Worm (Caenorhabditis elegans) whole organism, L1 larva: ENCODE data around the gene mcat-1.
A peak's percentile ranks its signal among the peaks of the same experiment; 100 is the strongest.
"Not testable (repeated sequence)": the region's sequence is repeated elsewhere in the genome, so short reads cannot be mapped to it uniquely, and the experiment has no call there.

ENCODE experiments used
- C04F5.9 ChIP-seq: sonication (generic microtip); optimal IDR thresholded peaks from 2 replicates; lab custom pipeline; 2016; ENCODE audit warnings: missing genetic modification characterization, missing compliant biosample characterization
- C16A3.4 ChIP-seq: fragments of 150-350 bp; optimal IDR thresholded peaks from 2 replicates; lab custom pipeline; 2014; ENCODE audit warnings: missing biosample characterization, missing genetic modification characterization
- C34B4.2 ChIP-seq: sonication (generic microtip); optimal IDR thresholded peaks from 2 replicates; lab custom pipeline; 2017; ENCODE audit warnings: mild to moderate bottlenecking, missing genetic modification characterization, missing compliant biosample characterization
- aha-1 ChIP-seq: fragments of 150-350 bp; optimal IDR thresholded peaks from 2 replicates; lab custom pipeline; 2014; ENCODE audit warnings: missing biosample characterization, missing genetic modification characterization
- ama-1 ChIP-seq: fragments of 150-350 bp; optimal IDR thresholded peaks from 2 replicates; lab custom pipeline; 2014
- ceh-63 ChIP-seq: fragments of 200-800 bp; sonication (Bioruptor generic); optimal IDR thresholded peaks from 2 replicates; lab custom pipeline; 2018; ENCODE audit warnings: mild to moderate bottlenecking, missing genetic modification characterization, missing compliant biosample characterization
- ceh-82 ChIP-seq, 3 experiments: fragments of 150-350 bp in 1 of 3; sonication (generic microtip) in 2 of 3; optimal IDR thresholded peaks; 2 replicates each; lab custom pipeline; 2014 to 2017; ENCODE audit warnings: missing biosample characterization in 3 of 3, missing genetic modification characterization in 3 of 3
- ceh-88 ChIP-seq: fragments of 200-800 bp; sonication (Bioruptor generic); IDR thresholded peaks from 2 replicates; pipeline ENCODE4 v1.3.6; 2022; ENCODE audit warnings: missing genetic modification characterization, missing compliant biosample characterization
- ces-1 ChIP-seq: fragments of 150-350 bp; optimal IDR thresholded peaks from 2 replicates; lab custom pipeline; 2014; ENCODE audit warnings: missing biosample characterization, missing genetic modification reagents, missing genetic modification characterization
- dpl-1 ChIP-seq, 3 experiments: fragments of 150-350 bp in 2 of 3; sonication (generic microtip) in 1 of 3; optimal IDR thresholded peaks; 2 replicates each; lab custom pipeline; 2014 to 2017; ENCODE audit warnings: missing biosample characterization in 3 of 3, missing genetic modification characterization in 3 of 3, missing genetic modification reagents in 3 of 3
- efl-1 ChIP-seq, 4 experiments: fragments of 150-350 bp; optimal IDR thresholded peaks in 3 of 4; peaks in 1 of 4; 1 replicate in 1 of 4; 2 replicates in 3 of 4; lab custom pipeline; 2014; ENCODE audit warnings: missing biosample characterization in 2 of 4, missing genetic modification characterization in 2 of 4, missing genetic modification reagents in 2 of 4
- efl-3 ChIP-seq: fragments of 200-800 bp; sonication (Bioruptor generic); optimal IDR thresholded peaks from 2 replicates; lab custom pipeline; 2018; ENCODE audit warnings: mild to moderate bottlenecking, missing genetic modification characterization, missing compliant biosample characterization
- ets-5 ChIP-seq: fragments of 200-800 bp; sonication (Bioruptor generic); IDR thresholded peaks from 2 replicates; pipeline ENCODE4 v1.3.6; 2022; ENCODE audit warnings: missing genetic modification characterization, missing compliant biosample characterization
- fkh-10 ChIP-seq: sonication (generic microtip); optimal IDR thresholded peaks from 2 replicates; lab custom pipeline; 2017; ENCODE audit warnings: missing biosample characterization, missing genetic modification reagents, missing genetic modification characterization
- fkh-4 ChIP-seq: sonication (generic microtip); optimal IDR thresholded peaks from 2 replicates; lab custom pipeline; 2016; ENCODE audit warnings: missing compliant biosample characterization, missing genetic modification characterization, borderline replicate concordance
- fkh-8 ChIP-seq: sonication (generic microtip); optimal IDR thresholded peaks from 2 replicates; lab custom pipeline; 2016; ENCODE audit warnings: mild to moderate bottlenecking, missing genetic modification characterization, missing compliant biosample characterization
- grh-1 ChIP-seq: fragments of 200-800 bp; sonication (Bioruptor generic); IDR thresholded peaks from 2 replicates; pipeline ENCODE4 v1.3.6; 2022; ENCODE audit warnings: missing genetic modification reagents, missing genetic modification characterization, missing compliant biosample characterization
- isw-1 ChIP-seq: fragments of 200-800 bp; sonication (Bioruptor generic); IDR thresholded peaks from 2 replicates; pipeline ENCODE4 v1.3.6; 2022; ENCODE audit warnings: missing genetic modification characterization, missing compliant biosample characterization
- jun-1 ChIP-seq: fragments of 150-350 bp; optimal IDR thresholded peaks from 2 replicates; lab custom pipeline; 2014; ENCODE audit warnings: missing biosample characterization, missing genetic modification reagents, missing genetic modification characterization
- lin-13 ChIP-seq: fragments of 150-350 bp; optimal IDR thresholded peaks from 2 replicates; lab custom pipeline; 2014; ENCODE audit warnings: missing biosample characterization, missing genetic modification reagents, missing genetic modification characterization
- lin-39 ChIP-seq: fragments of 150-350 bp; optimal IDR thresholded peaks from 2 replicates; lab custom pipeline; 2014; ENCODE audit warnings: missing biosample characterization, missing genetic modification reagents, missing genetic modification characterization
- lir-3 ChIP-seq: sonication (generic microtip); optimal IDR thresholded peaks from 2 replicates; lab custom pipeline; 2016; ENCODE audit warnings: mild to moderate bottlenecking, missing genetic modification characterization, moderate library complexity, missing compliant biosample characterization; ENCODE audit not compliant: poor library complexity
- lsy-2 ChIP-seq, 2 experiments: fragments of 150-350 bp; optimal IDR thresholded peaks; 2 replicates each; lab custom pipeline; 2014; ENCODE audit warnings: missing biosample characterization in 2 of 2, missing genetic modification characterization in 2 of 2
- mab-9 ChIP-seq: fragments of 200-800 bp; sonication (Bioruptor generic); IDR thresholded peaks from 2 replicates; pipeline ENCODE4 v1.3.6; 2022; ENCODE audit warnings: missing genetic modification reagents, missing genetic modification characterization, missing compliant biosample characterization
- mdl-1 ChIP-seq, 2 experiments: fragments of 150-350 bp; optimal IDR thresholded peaks; 2 replicates each; lab custom pipeline; 2014 to 2017; ENCODE audit warnings: missing biosample characterization in 2 of 2, missing genetic modification characterization in 2 of 2, inconsistent platforms in 1 of 2
- mef-2 ChIP-seq: fragments of 150-350 bp; optimal IDR thresholded peaks from 2 replicates; lab custom pipeline; 2014; ENCODE audit warnings: missing biosample characterization, missing genetic modification characterization
- nhr-11 ChIP-seq: fragments of 150-350 bp; optimal IDR thresholded peaks from 2 replicates; lab custom pipeline; 2014; ENCODE audit warnings: missing biosample characterization, missing genetic modification characterization
- nhr-12 ChIP-seq: sonication (generic microtip); optimal IDR thresholded peaks from 2 replicates; lab custom pipeline; 2017; ENCODE audit warnings: missing biosample characterization, missing genetic modification characterization
- nhr-20 ChIP-seq: sonication (generic microtip); optimal IDR thresholded peaks from 2 replicates; lab custom pipeline; 2016; ENCODE audit warnings: mild to moderate bottlenecking, missing genetic modification characterization, missing compliant biosample characterization
- nhr-237 ChIP-seq: fragments of 150-350 bp; optimal IDR thresholded peaks from 2 replicates; lab custom pipeline; 2014; ENCODE audit warnings: missing biosample characterization, missing genetic modification characterization
- nhr-47 ChIP-seq: sonication (generic microtip); optimal IDR thresholded peaks from 2 replicates; lab custom pipeline; 2016; ENCODE audit warnings: mild to moderate bottlenecking, missing genetic modification characterization, moderate library complexity, missing compliant biosample characterization
- nhr-77 ChIP-seq: fragments of 150-350 bp; optimal IDR thresholded peaks from 2 replicates; lab custom pipeline; 2014; ENCODE audit warnings: missing biosample characterization, missing genetic modification characterization
- pag-3 ChIP-seq: sonication (generic microtip); optimal IDR thresholded peaks from 2 replicates; lab custom pipeline; 2017; ENCODE audit warnings: missing genetic modification characterization, mild to moderate bottlenecking, missing compliant biosample characterization, antibody characterized with exemption, borderline replicate concordance; ENCODE audit not compliant: insufficient read depth
- pax-3 ChIP-seq: fragments of 200-800 bp; sonication (Bioruptor generic); optimal IDR thresholded peaks from 2 replicates; lab custom pipeline; 2018; ENCODE audit warnings: mild to moderate bottlenecking, missing genetic modification characterization, moderate library complexity, missing compliant biosample characterization
- rnt-1 ChIP-seq: sonication (generic microtip); optimal IDR thresholded peaks from 2 replicates; lab custom pipeline; 2016; ENCODE audit warnings: mild to moderate bottlenecking, missing genetic modification characterization, moderate library complexity, missing compliant biosample characterization
- snpc-4 ChIP-seq: fragments of 150-350 bp; optimal IDR thresholded peaks from 2 replicates; lab custom pipeline; 2014; ENCODE audit warnings: missing biosample characterization, missing genetic modification characterization
- snu-23 ChIP-seq: sonication (generic microtip); optimal IDR thresholded peaks from 2 replicates; lab custom pipeline; 2016; ENCODE audit warnings: missing genetic modification characterization, missing compliant biosample characterization
- sox-4 ChIP-seq: sonication (generic microtip); optimal IDR thresholded peaks from 2 replicates; lab custom pipeline; 2016; ENCODE audit warnings: missing genetic modification characterization, missing compliant biosample characterization
- sup-37 ChIP-seq: fragments of 200-800 bp; sonication (Bioruptor generic); optimal IDR thresholded peaks from 2 replicates; lab custom pipeline; 2018; ENCODE audit warnings: mild to moderate bottlenecking, missing genetic modification characterization, missing compliant biosample characterization
- swsn-7 ChIP-seq: sonication (generic microtip); optimal IDR thresholded peaks from 2 replicates; lab custom pipeline; 2016; ENCODE audit warnings: missing genetic modification characterization, missing compliant biosample characterization
- tlp-1 ChIP-seq: fragments of 150-350 bp; optimal IDR thresholded peaks from 2 replicates; lab custom pipeline; 2014; ENCODE audit warnings: missing biosample characterization, missing genetic modification characterization
- unc-130 ChIP-seq: fragments of 150-350 bp; optimal IDR thresholded peaks from 2 replicates; lab custom pipeline; 2017; ENCODE audit warnings: missing biosample characterization, missing genetic modification characterization, inconsistent platforms
- unc-30 ChIP-seq: sonication (generic microtip); optimal IDR thresholded peaks from 2 replicates; lab custom pipeline; 2017; ENCODE audit warnings: missing biosample characterization, missing genetic modification characterization
- unc-62 ChIP-seq: fragments of 150-350 bp; optimal IDR thresholded peaks from 2 replicates; lab custom pipeline; 2014; ENCODE audit warnings: missing biosample characterization, missing genetic modification reagents, missing genetic modification characterization
- unc-98 ChIP-seq: fragments of 200-800 bp; sonication (Bioruptor generic); IDR thresholded peaks from 2 replicates; pipeline ENCODE4 v1.3.6; 2022; ENCODE audit warnings: missing genetic modification characterization, missing compliant biosample characterization
- xbp-1 ChIP-seq: sonication (generic microtip); optimal IDR thresholded peaks from 2 replicates; lab custom pipeline; 2016; ENCODE audit warnings: missing genetic modification characterization, missing compliant biosample characterization
- zag-1 ChIP-seq: fragments of 150-350 bp; optimal IDR thresholded peaks from 2 replicates; lab custom pipeline; 2014; ENCODE audit warnings: missing biosample characterization, missing genetic modification characterization
- ztf-11 ChIP-seq, 2 experiments: sonication (generic microtip); optimal IDR thresholded peaks; 2 replicates each; lab custom pipeline; 2016 to 2017; ENCODE audit warnings: missing genetic modification characterization in 2 of 2, missing biosample characterization in 1 of 2, missing compliant biosample characterization in 1 of 2

mcat-1 gene

DNA sequence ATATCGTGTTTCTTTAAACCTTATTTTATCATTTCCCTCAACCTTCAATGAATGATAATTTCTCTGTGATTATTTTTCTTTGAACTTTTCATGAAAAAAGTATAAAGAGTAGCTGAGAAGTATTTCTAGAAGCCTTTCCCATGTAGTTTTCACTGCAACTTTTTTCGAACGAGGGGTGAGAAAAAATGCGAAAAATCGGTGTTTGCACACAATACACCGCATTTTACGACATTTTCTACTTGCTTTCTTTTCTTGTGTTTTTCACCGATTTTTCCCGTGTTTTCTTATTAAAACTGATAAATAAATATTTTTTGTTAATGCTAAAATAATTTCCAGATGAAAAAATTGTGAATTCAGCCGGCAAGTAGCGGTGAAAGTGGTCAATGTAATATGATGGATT, 7.6 kb upstream of the mcat-1 start, which contains the start of gene C50D2.10:
TSS of gene C50D2.10 (plus strand) at position 245 of the 400 bp plus-strand sequence.
- not testable (repeated sequence) for TF ChIP-seq nhr-12 (tag; lab: Kevin White, UChicago); swsn-7 (tag; lab: Kevin White, UChicago); lsy-2 (tag; optimal IDR thresholded peaks at IDR 0.05; lab: Kevin White, UChicago)

- TF ChIP-seq ces-1 (GFP tag; lab: Kevin White, UChicago) (no peak), mab-9 (GFP tag; lab: Robert Waterston, UW) (peak; percentile 74; the same call in 1 of the 2 replicates), C34B4.2 (tag; lab: Kevin White, UChicago) (no peak), mef-2 (tag; lab: Kevin White, UChicago) (no peak), ama-1 (lab: Kevin White, UChicago) (no peak), unc-62 (GFP tag; lab: Kevin White, UChicago) (no peak), ets-5 (no peak), rnt-1 (tag; lab: Kevin White, UChicago) (peak; percentile 19), aha-1 (no peak), sox-4 (peak; percentile 65), nhr-77 (tag; lab: Kevin White, UChicago) (peak; percentile 24), nhr-237 (tag; lab: Kevin White, UChicago) (no peak), grh-1 (GFP tag; lab: Robert Waterston, UW) (no peak), ceh-82 (tag; optimal IDR thresholded peaks at IDR 0.05; lab: Kevin White, UChicago) (peak in 2 of 3 experiments; percentile 25 to 33), lin-39 (tag; lab: Kevin White, UChicago) (peak; percentile 56), nhr-12 (tag; lab: Kevin White, UChicago) (no peak), ztf-11 (tag; optimal IDR thresholded peaks at IDR 0.05; lab: Kevin White, UChicago) (peak in 1 of 2 experiments; percentile 24), dpl-1 (GFP tag; optimal IDR thresholded peaks at IDR 0.05; lab: Kevin White, UChicago) (peak; percentile 40 to 68 (median 50)), unc-98 (GFP tag; lab: Robert Waterston, UW) (0 out of 2 replicates have a peak, but pooled peaks have one; percentile 20), fkh-8 (tag; lab: Kevin White, UChicago) (peak; percentile 76), zag-1 (no peak), lin-13 (no peak), ceh-88 (peak; percentile 67), efl-1 (optimal IDR thresholded peaks at IDR 0.05; lab: Kevin White, UChicago) (peak; percentile 38 to 48), efl-1 (GFP tag; optimal IDR thresholded peaks at IDR 0.05 in 1 of 2; lab: Kevin White, UChicago) (peak; percentile 61 to 87), pax-3 (tag; lab: Kevin White, UChicago) (peak; percentile 46), unc-130 (tag; lab: Kevin White, UChicago) (no peak), pag-3 (tag; lab: Kevin White, UChicago) (no peak), nhr-20 (tag; lab: Kevin White, UChicago) (peak; percentile 62), C16A3.4 (tag; lab: Kevin White, UChicago) (peak; percentile 49), fkh-10 (GFP tag; lab: Kevin White, UChicago) (no peak), jun-1 (tag; lab: Kevin White, UChicago) (no peak), efl-3 (GFP tag; lab: Kevin White, UChicago) (no peak), fkh-4 (tag; lab: Kevin White, UChicago) (no peak), mdl-1 (tag; optimal IDR thresholded peaks at IDR 0.05; lab: Kevin White, UChicago) (no peak), lir-3 (tag; lab: Kevin White, UChicago) (no peak), tlp-1 (no peak), ceh-63 (no peak), nhr-47 (tag; lab: Kevin White, UChicago) (peak; percentile 89), unc-30 (tag; lab: Kevin White, UChicago) (no peak), xbp-1 (tag; lab: Kevin White, UChicago) (peak; percentile 74), snpc-4 (tag; lab: Kevin White, UChicago) (no peak), isw-1 (peak; percentile 79), snu-23 (GFP tag; lab: Kevin White, UChicago) (peak; percentile 73), C04F5.9 (peak; percentile 54), nhr-11 (tag; lab: Kevin White, UChicago) (no peak), sup-37 (GFP tag; lab: Kevin White, UChicago) (peak; percentile 50)
These were observed 6.9 kb upstream of the mcat-1 start, which contains the start of the genes luc-7L3 and sftb-6 for ce11 chrII:97992-98763. TSS of gene luc-7L3 (minus strand) at chrII:98027. TSS of gene sftb-6 (plus strand) at chrII:98404.
